Worm (Caenorhabditis elegans): ENCODE data around the gene fbxa-9.
"Not testable (repeated sequence)": the region's sequence is repeated elsewhere in the genome, so short reads cannot be mapped to it uniquely, and the experiment has no call there.

The fbxa-9 gene

DNA sequence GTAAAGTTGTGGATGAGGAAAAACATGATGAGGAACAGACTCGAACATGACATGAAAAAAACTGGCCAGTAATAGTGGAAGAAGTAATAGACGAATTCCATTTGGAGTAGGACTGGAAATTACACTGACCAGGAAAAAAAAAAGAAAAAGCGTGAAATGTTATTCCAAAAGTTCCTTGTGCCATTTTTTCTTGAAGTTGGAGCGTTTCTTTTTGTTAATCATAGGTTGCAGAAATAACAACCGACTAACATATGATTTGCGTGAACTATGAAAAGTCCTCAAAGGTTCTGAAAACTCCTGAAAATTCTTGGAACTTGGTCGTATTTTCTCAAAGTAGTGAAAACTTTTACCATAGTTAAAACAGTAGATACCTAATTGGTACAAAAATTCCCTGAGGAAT, 20.7 kb upstream of the fbxa-9 start, which contains the start of gene srd-67 (continued):
- no peak for TF ChIP-seq madf-2 (tag; optimal IDR thresholded peaks at IDR 0.05)

DNA sequence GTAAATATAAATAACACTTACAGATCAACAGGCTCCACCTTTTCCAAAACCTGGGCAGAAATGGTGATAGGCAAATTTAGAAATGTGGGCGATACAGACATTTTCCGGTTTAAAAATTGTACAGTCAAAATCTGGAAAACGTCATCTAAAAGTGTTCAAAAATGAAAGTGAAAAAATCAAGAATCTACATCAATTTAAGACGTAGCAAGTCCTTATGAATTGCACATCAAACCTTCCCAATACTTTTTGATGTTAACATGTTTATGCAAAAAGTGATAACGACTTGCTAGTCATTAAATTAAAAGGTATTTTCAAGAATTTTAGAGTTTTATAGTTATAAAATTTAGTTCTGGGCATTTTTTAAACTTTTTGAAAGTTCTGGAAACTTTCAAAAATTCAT, 15.1 kb upstream of the fbxa-9 start, which contains the start of gene fbxa-7:
fbxa-7 (minus strand) TSS at position 101 of the 400 bp plus-strand sequence.
- TF ChIP-seq ttx-3 (tag; optimal IDR thresholded peaks at IDR 0.05) = no peak
- no peak for TF ChIP-seq ceh-24 (tag; optimal IDR thresholded peaks at IDR 0.05)

DNA sequence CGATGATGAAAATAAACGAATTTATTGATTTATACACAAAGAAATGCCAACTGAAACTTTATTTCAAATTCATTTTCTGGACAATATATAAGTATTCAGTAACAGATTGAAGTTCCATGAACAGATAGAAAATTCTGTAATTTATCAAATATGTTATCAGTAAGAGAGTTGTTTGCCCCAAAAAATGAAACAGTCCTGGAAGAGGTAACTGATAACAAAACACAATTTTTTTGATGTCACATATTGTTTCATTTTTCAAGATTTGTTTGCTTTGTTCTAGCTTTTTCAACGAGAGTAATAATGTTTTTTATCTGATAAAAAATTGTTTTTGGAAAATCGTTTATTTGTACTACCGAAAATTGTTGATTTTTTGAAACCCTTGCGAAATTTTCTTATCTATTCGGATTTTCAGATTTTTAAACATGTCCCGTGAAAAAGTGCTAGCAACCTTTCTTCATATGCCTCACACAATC, 13.4 kb upstream of the fbxa-9 start, which contains the start of gene fbxa-73:
fbxa-73 (plus strand) TSS at position 423 of the 473 bp plus-strand sequence.
- TF ChIP-seq hlh-6 (tag; optimal IDR thresholded peaks at IDR 0.05) (no peak), elt-2 (tag; optimal IDR thresholded peaks at IDR 0.05) (peak; percentile 53)

- TF ChIP-seq gmeb-2 (tag; optimal IDR thresholded peaks at IDR 0.05) = no peak
- no peak for TF ChIP-seq pros-1 (tag; optimal IDR thresholded peaks at IDR 0.05)
- no peak for TF ChIP-seq ceh-6 (GFP tag; optimal IDR thresholded peaks at IDR 0.05)
- no peak for TF ChIP-seq pax-1 (tag; optimal IDR thresholded peaks at IDR 0.05)
- TF ChIP-seq syd-9 (tag; optimal IDR thresholded peaks at IDR 0.05) = no peak
- no peak for TF ChIP-seq ceh-14 (tag; optimal IDR thresholded peaks at IDR 0.05)
- TF ChIP-seq F13H6.1 (tag; optimal IDR thresholded peaks at IDR 0.05) = no peak
- no peak for TF ChIP-seq unc-86 (tag; optimal IDR thresholded peaks at IDR 0.05)
- TF ChIP-seq T23F11.4 (GFP tag; optimal IDR thresholded peaks at IDR 0.05) = no peak
These were observed 10.9 kb upstream of the fbxa-9 start, which contains the start of gene fbxa-71 for ce11 chrIII:2255522-2255921. Gene fbxa-71, plus strand, starts transcription at chrIII:2255822.

- no peak for TF ChIP-seq hlh-8 (tag; optimal IDR thresholded peaks at IDR 0.05)
- TF ChIP-seq sdc-2 (tag; optimal IDR thresholded peaks at IDR 0.05) = no peak
- no peak for TF ChIP-seq ttx-3 (tag; optimal IDR thresholded peaks at IDR 0.05)
These were observed 7.6 kb upstream of the fbxa-9 start, which contains the start of gene fbxa-43 for ce11 chrIII:2258863-2259262. Gene fbxa-43, minus strand, starts transcription at chrIII:2258963.

DNA sequence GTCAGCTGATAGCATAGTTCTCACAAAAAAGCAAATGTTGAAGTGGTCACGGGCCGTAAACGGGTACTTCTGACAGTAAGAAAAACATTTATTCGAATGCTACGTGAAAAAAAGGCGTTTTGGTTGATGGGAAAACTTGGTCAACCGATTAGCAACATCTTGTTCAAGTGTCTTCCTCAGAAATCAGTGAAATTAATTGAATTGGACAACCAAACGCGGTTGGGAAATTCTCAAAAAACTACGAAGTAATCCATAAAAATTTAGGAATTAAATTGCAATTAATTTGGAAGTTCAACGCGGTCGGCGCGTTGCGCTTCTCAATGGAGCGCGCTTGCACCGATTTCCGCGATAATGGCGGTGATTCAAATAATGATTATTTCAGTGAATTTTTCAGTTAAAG, 7.1 kb upstream of the fbxa-9 start:
- TF ChIP-seq pat-9 (tag; optimal IDR thresholded peaks at IDR 0.05) = no peak
- TF ChIP-seq lim-6 (tag; optimal IDR thresholded peaks at IDR 0.05) = no peak
- no peak for TF ChIP-seq ama-1 (optimal IDR thresholded peaks at IDR 0.05)
- TF ChIP-seq nfya-1 (tag; optimal IDR thresholded peaks at IDR 0.05) = no peak
- no peak for TF ChIP-seq gmeb-2 (tag; optimal IDR thresholded peaks at IDR 0.05)

- TF ChIP-seq hlh-13 (GFP tag; optimal IDR thresholded peaks at IDR 0.05); ahr-1 (tag; optimal IDR thresholded peaks at IDR 0.05); ceh-6 (GFP tag; optimal IDR thresholded peaks at IDR 0.05): not testable (repeated sequence)
These were observed 5.1 kb upstream of the fbxa-9 start, which contains the start of gene fbxa-42 for ce11 chrIII:2261353-2261752. Gene fbxa-42, minus strand, starts transcription at chrIII:2261453.

DNA sequence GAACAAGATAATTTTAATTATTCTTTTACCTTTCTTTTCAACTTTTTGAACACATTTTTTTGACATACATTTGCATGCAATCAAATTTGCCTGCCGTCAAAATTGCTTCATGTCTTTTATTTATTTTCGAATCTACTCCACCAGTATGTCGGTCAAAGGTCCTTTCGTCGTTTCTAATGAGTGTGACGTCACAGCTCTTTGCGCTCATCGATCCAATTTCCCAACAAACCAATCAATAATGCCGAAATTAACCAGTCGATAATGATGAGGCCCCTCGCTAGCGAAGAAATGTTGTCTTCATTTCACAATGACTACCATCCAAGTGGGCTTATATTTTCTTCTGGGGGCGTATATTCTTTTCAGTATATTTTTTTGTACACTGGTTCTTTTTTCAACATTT, 3.5 kb upstream of the fbxa-9 start, which contains the start of gene Y54F10BM.6:
Y54F10BM.6 (plus strand) TSS at position 301 of the 400 bp plus-strand sequence.
- TF ChIP-seq npax-4 (tag; optimal IDR thresholded peaks at IDR 0.05) (no peak), fkh-6 (tag; optimal IDR thresholded peaks at IDR 0.05) (no peak), C08G9.2 (tag; optimal IDR thresholded peaks at IDR 0.05) (no peak), pag-3 (tag; optimal IDR thresholded peaks at IDR 0.05; ENCODE audit: borderline replicate concordance) (no peak), pha-2 (tag; optimal IDR thresholded peaks at IDR 0.05) (no peak), F13H6.1 (tag; optimal IDR thresholded peaks at IDR 0.05) (no peak), K09A11.1 (tag; optimal IDR thresholded peaks at IDR 0.05; ENCODE audit: insufficient read depth) (no peak), nhr-232 (tag; optimal IDR thresholded peaks at IDR 0.05) (no peak), pat-9 (tag; optimal IDR thresholded peaks at IDR 0.05) (no peak), ets-4 (tag; optimal IDR thresholded peaks at IDR 0.05) (no peak), unc-55 (GFP tag; optimal IDR thresholded peaks at IDR 0.05) (no peak), ttx-3 (tag; optimal IDR thresholded peaks at IDR 0.05) (no peak), hlh-15 (tag; optimal IDR thresholded peaks at IDR 0.05) (no peak), ref-2 (tag; optimal IDR thresholded peaks at IDR 0.05) (no peak), sox-4 (tag; optimal IDR thresholded peaks at IDR 0.05) (no peak)

All from whole organism, late embryonic.